Worm (Caenorhabditis elegans): Measurements from ENCODE around the gene srh-104.

DNA sequence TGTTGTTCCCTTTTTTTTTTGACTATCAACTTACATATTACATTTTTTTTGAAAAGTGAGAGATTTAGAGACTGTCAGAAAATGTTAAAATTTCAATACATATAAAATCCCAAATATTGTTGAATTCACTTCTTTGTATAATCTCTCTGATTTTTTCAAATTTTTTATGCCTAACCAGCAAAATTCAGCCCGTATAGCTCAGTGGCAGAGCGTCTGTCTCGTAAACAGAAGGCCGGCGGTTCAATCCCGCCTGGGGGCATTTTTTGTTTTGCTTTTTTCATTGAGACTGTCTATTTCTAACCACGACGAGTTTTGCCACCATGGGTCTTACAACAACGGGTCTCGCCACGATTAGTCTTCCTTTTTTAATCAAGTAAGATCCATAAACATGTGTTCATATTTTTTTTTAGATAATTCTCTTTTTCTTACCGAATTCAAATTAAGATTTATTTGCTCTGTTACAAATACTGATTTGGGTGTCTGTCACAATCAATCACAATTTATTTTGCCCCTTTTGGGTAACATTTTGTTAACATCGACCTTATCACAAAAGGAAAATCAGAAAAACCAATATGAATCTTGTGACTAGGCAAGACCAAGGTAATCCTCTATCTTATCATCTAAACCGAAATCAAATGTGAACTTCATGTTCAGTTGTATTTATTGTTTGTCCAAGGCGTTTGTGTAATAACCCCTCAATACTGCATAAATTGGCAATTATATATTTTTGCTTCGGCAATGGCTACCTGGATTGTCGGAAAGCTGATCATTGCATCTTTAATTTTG is 24.8 kb downstream of the srh-104 start, which contains the start of gene glc-1:
- no peak for TF ChIP-seq flt-1 (GFP tag; IDR thresholded peaks at IDR 0.05)
- no peak for TF ChIP-seq ama-1 (optimal IDR thresholded peaks at IDR 0.05)
- TF ChIP-seq tbx-37 (GFP tag; conservative IDR thresholded peaks at IDR 0.05), result no peak
- no peak for TF ChIP-seq aly-1 (tag; optimal IDR thresholded peaks at IDR 0.05)

Measured in whole organism, early embryonic.